Fruit fly (Drosophila melanogaster) whole organism: Measurements from ENCODE around the gene CG7841.

Experiments
- CG8478 ChIP-seq: fragments of >200 bp; optimal IDR thresholded peaks from 2 replicates; lab custom pipeline; 2018; ENCODE audit warnings: inconsistent platforms
- Dll ChIP-seq: fragments of >200 bp; optimal IDR thresholded peaks from 2 replicates; lab custom pipeline; 2017
- EcR ChIP-seq, 2 experiments: fragments of >200 bp; optimal IDR thresholded peaks; 2 replicates each; lab custom pipeline; 2017; ENCODE audit warnings: missing biosample characterization in 2 of 2, missing genetic modification characterization in 2 of 2, missing genetic modification reagents in 2 of 2
- pan ChIP-seq: fragments of >200 bp; optimal IDR thresholded peaks from 2 replicates; lab custom pipeline; 2017
- psq ChIP-seq: fragments of >200 bp; optimal IDR thresholded peaks from 2 replicates; lab custom pipeline; 2017
- usp ChIP-seq: fragments of >200 bp; optimal IDR thresholded peaks from 2 replicates; lab custom pipeline; 2017; ENCODE audit warnings: missing biosample characterization, missing genetic modification characterization, mixed read lengths

The CG7841 gene

DNA sequence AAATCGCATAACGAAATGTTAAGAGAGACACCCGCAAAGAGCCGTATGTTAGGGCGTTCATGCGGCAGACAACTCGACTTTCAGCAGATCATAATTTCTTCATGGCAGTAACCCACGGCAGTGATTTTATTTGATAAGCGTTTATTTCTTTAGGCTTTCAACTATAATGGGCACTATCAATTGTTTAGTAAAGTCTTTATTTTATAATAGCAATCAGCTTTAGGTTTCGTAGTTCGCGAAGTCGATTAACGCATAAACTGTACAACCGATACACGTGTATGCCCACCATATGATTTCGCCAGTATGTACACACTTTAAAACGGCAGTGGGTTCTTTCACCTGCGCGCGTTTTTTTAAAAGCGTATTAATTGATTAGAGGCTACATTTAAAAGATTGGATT is at the start of gene CG7841:
TSS of gene CG7841 (minus strand) at position 20 of the 400 bp plus-strand sequence.
- peak in 1 of 2 experiments; percentile 54 for TF ChIP-seq EcR (GFP tag; optimal IDR thresholded peaks at IDR 0.05; lab: Kevin White, UChicago)
- no peak for TF ChIP-seq psq (lab: Kevin White, UChicago)

DNA sequence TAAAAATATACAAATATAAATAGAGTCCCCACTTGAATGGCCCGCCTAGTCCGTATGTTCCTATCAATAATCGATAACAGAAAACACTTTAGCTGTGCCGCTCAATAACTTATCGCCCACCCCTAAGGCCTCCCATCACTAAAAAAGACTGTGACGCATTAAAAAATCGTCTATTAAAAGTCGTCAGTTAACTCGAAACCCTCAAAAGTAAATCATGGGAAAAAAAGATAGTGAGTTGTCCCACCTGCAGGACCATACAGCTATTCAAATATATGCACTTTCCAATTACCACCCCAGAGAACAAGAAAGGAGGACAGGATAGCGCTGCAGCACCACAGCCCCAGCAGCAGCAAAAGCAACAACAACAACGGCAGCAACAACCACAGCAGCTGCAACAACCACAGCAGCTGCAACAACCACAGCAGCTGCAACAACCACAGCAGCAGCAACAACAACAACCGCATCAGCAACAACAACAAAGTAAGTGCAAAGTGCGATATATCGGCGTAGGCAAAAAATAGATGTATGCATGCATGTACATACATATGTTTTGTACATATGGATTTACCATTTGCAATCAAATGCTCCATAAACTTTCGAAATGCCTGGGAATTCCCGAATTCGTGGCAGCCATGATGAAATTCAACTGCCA is 46.1 kb upstream of the CG7841 start, which contains the start of gene AGO2:
TSS of gene AGO2 (plus strand) at position 121 of the 652 bp plus-strand sequence.
- TF ChIP-seq psq (lab: Kevin White, UChicago) (no peak), CG8478 (lab: Kevin White, UChicago) (no peak), pan (lab: Kevin White, UChicago) (no peak), Dll (no peak), usp (GFP tag; lab: Kevin White, UChicago) (no peak), EcR (GFP tag; optimal IDR thresholded peaks at IDR 0.05; lab: Kevin White, UChicago) (no peak)

DNA sequence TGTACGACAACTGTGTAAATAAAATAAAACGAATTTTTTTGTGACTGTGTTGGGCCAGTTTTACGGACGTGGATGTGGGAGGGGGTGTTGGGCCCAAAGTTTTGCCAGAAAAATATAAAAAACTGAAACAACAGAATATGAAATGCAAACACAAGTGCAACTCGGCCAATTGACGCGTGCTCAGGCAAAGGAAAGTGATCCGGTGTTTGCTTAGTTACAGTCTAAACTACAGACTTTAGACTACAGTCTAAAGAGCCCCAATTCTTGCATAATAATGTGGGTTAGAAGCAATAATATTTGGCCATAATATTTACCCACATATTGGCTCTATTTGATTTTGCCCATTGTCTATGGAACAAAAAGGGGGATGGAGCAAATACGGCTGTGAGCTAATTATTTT is 40.8 kb upstream of the CG7841 start:
- TF ChIP-seq psq (lab: Kevin White, UChicago) (no peak), EcR (GFP tag; optimal IDR thresholded peaks at IDR 0.05; lab: Kevin White, UChicago) (no peak), usp (GFP tag; lab: Kevin White, UChicago) (no peak)

DNA sequence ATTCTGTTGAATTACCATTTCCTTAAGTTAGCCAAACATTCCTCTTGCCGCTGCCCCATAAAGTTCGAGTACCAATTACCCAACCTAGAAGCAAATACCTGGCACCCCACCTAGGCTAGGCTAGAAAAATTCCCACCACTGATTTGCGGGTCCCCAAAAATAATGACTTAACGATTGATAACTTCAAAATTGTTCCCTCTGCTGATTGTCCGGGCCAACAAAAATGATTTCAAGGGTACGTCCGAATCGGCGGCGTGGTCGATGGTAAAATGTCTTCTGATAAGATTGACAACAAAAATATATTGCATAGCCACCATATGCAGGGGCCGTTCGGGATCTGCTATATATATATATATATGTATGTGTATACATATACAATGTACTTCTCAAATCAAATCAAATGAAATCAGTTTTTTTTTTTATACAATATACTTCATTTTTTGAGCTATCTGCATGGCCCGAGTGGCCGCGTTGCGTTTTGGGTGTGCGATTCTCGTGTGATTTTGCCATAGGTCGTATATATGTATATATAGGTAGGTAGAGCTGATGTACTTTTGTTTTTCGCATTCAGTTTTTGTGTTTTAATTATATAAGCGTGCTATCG is 39.2 kb upstream of the CG7841 start:
- peak; percentile 32 for TF ChIP-seq pan (lab: Kevin White, UChicago)
- no peak for TF ChIP-seq Dll

DNA sequence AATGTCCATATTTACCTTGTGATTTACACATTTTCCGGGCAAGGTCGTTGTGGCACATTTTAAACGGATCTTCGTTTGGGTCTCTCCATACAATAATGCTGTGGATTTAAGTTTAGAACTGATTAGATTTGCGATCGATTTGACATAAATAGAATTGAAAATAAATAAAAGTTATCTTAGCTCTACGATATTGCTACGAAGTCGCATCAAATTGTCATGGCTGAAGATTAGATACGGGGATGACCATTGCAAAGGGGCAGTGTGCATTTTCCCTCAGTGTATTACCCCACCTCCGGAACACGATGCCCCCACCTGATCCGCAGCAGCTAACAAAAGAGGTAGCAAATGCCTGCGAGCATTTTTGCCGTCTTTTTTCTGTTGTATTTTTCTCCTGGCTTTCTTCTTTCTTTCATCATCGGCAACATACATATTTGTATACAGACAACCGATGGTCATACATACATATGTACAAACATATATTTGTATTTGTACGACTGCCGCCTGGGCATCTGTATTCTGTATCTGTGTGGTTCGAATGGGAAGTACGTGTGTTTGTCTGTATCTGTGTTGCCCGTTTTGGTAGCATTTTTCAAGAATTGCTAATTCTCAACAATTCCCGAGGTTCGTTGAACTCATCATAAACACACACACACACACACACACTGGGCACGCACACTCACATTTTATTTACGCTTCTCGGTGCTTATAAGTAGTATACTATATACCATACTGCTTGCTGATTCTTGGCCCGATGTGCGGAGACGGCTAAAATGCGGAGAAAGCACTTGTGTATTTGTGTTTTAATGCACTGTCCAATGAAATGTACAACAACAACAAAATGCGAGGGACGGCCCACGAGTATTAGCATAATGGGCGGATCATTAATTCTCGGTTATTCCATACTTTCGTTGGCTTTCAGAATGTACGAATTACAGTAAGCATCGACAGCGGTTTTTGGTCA is 36.7 kb upstream of the CG7841 start:
- TF ChIP-seq EcR (GFP tag; optimal IDR thresholded peaks at IDR 0.05; lab: Kevin White, UChicago), result peak; percentile 69 to 76
- no peak for TF ChIP-seq Dll

DNA sequence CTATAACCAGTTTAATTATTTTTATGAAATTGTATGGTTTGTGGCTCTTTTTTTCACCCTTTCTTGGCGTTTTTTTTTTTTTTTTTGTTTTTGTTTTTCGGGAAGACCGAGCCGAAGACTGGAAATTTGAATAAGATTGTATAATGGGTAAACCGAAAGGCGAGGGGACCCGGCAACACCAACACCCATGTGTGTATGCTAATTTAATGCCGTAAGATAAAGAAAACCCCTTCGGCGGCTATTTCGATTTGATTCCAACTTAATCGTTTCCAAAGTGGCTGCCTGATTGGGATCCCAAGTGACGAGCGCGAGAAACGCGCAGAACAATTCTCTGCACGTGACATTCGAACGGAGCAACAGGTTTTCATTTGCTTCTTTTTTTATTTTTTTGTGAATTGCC is 35.4 kb upstream of the CG7841 start:
- no peak for TF ChIP-seq Dll
- no peak for TF ChIP-seq psq (lab: Kevin White, UChicago)
- no peak for TF ChIP-seq EcR (GFP tag; optimal IDR thresholded peaks at IDR 0.05; lab: Kevin White, UChicago)
- no peak for TF ChIP-seq CG8478 (lab: Kevin White, UChicago)
- TF ChIP-seq pan (lab: Kevin White, UChicago), result no peak
- no peak for TF ChIP-seq usp (GFP tag; lab: Kevin White, UChicago)

DNA sequence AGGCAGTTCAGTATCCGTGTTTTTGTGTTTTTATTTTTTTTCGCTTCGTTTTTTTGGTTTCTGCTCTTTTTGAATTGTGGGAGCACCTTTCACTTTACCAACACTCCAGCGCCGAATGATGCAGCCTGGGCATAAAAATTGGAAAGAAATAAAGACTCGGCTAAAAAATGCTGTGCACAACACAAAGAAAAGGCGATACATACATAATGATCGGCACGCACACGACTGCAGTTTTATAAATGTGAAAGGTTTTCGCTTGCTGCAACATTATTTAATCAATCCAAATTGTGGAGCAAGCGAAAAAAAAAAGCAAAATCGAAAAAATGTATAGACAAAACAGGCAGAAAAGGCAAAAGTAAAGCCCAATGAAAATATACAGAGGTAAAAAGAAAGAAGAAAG is 35.0 kb upstream of the CG7841 start:
- no peak for TF ChIP-seq psq (lab: Kevin White, UChicago)
- TF ChIP-seq EcR (GFP tag; optimal IDR thresholded peaks at IDR 0.05; lab: Kevin White, UChicago), result no peak
- TF ChIP-seq Dll, result no peak
- TF ChIP-seq pan (lab: Kevin White, UChicago), result no peak
- TF ChIP-seq usp (GFP tag; lab: Kevin White, UChicago), result no peak
- no peak for TF ChIP-seq CG8478 (lab: Kevin White, UChicago)

DNA sequence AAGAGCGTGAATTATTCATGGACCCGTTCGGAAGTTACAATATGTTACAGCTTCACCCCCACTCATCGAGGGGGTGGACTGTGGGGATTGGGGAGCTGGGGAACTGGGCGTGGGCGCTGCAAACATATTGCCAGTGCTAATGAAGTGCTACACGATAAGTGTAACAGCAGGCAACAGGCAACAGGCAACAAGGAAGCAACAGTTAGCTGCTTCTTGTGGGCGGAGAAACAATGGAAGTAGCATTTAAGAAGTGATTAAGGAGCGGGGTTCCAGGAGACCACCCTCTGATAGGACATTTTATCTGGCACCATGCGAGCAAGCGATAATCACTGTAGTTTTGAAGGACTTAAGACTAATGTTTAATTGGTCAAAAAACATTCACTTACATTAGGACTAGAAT is 33.2 kb upstream of the CG7841 start:
- TF ChIP-seq CG8478 (lab: Kevin White, UChicago) (no peak), psq (lab: Kevin White, UChicago) (no peak), usp (GFP tag; lab: Kevin White, UChicago) (no peak), pan (lab: Kevin White, UChicago) (no peak), Dll (no peak), EcR (GFP tag; optimal IDR thresholded peaks at IDR 0.05; lab: Kevin White, UChicago) (no peak)

DNA sequence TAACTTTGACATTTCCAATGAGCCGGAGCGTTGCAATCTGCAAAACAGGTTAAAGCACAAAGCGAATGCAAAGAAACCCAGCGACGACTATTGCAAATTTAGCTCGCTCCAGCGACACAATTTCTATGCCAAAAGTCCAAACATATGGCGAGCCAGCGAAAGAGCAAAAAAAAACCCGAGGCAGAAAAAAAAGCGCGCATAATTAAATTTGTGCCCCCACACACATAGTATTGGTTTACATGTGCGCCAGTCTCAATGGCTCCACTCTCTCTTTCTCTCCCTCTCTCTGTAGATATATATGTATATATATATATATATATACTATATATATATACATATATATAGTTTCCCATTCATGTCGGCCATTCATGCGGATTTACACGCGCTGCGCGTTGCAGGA is 32.6 kb upstream of the CG7841 start:
- no peak for TF ChIP-seq pan (lab: Kevin White, UChicago)
- TF ChIP-seq psq (lab: Kevin White, UChicago), result no peak
- no peak for TF ChIP-seq EcR (GFP tag; optimal IDR thresholded peaks at IDR 0.05; lab: Kevin White, UChicago)
- no peak for TF ChIP-seq CG8478 (lab: Kevin White, UChicago)
- TF ChIP-seq Dll, result no peak
- no peak for TF ChIP-seq usp (GFP tag; lab: Kevin White, UChicago)

DNA sequence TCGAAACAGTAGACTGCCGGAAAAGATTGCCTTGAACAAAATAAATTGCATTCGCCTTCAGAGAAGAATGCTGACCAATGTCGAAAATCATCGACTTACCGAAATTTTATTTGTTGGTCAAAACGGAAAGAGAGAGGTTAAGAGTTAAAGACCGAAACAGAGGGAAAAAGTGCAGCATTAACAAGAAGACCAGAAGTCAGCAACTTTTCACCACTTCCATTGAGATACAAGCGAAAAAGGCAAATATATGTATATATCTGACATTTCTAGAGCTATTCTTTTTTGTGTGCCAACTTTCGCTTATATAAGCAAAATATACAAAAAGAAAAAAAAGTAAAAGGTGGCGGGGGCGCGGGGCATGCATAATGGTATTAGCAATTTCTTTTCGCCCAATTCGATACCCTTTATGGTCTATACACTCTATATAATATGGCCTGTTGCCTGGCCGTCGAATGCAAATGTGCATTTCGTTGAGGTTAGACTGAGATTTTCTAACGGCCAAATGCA is 31.9 kb upstream of the CG7841 start:
- no peak for TF ChIP-seq usp (GFP tag; lab: Kevin White, UChicago)

DNA sequence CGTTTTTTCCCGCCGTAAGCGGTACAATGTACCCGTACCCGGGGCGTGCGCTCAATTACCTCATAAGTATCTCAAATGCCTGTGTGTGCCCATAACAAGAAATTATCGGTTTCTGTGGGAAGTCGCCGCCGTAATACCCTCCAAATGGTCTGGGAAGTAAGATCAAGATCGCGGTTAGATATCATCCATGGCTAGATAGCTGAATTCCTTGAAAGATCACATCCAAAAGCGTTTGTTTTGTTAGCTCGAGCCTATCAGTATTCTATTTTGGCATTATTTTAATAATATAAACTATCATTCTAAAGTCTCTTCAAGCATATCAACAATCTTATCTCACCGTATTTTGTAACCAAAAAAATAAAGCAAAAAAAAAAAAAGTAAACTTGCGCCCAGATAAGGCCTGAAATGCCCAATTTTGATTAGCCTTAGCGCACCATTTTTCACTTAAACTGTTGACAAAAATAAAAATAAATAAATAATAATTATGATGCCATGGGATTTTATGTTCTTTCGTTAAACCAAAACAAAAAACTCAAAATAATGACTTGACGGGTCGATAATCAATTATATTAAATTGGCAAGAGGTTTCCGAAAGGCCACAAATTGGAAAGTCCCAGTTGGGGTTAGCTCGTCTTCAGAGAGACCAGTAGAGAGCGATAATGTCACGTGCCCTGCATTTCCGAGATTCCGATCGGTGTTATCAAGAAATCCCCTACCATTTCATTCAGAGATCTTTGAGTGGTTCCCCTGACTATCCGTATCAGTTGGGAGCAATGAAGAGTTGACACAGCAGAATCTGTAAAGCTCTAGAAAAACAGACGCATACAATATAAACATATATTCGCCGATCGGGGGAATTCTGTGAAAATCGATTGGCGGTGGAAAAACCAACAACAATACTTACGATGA is 30.8 kb upstream of the CG7841 start:
- no peak for TF ChIP-seq pan (lab: Kevin White, UChicago)
- no peak for TF ChIP-seq CG8478 (lab: Kevin White, UChicago)
- TF ChIP-seq EcR (GFP tag; optimal IDR thresholded peaks at IDR 0.05; lab: Kevin White, UChicago), result no peak
- no peak for TF ChIP-seq psq (lab: Kevin White, UChicago)
- no peak for TF ChIP-seq Dll
- TF ChIP-seq usp (GFP tag; lab: Kevin White, UChicago), result no peak
